Worm (Caenorhabditis elegans): ENCODE results near the gene decr-1.2.
A peak's percentile ranks its signal among the peaks of the same experiment; 100 is the strongest.

Gene decr-1.2

DNA sequence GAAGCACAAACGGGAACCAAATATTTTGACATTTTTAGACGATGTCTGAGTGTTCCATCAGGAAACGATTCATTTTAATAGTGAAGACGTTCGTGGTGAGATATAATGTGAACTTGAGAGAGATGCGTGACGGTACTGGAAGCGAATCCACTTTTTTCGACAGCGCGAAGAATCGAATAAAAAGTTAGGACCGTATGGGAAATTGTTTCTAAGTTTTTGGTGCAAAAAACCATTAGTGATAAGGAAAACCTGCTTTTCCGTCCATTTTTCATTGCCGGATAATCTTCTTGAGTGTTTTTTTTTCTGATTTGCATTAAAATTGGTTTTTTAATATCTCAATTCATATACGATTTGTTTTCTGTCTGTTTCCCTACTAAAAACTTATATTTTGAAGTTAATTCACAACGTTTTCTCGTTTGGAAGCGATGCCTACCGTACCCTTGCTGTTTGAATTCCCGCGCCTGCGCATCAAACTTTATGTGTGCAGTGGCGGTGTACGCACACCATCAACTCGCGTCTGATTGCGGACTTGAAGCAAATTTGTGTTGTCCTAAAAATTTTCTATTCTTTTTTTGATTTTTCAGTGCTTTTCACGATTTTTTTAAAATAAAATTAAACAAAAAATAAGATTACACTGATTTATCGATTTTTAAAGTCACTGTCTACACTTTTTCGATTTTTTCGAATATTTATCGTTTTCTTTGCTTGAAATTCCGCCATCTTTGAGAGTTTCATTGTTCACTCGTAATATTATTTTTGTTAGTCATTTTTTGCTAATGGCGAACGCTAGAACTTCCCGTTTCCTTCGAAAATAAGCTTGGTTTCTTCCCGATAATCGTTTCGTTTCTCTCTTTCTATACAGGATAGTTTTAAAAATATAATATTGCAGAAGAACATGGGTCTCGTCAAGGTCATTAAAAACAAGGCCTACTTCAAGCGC lies 23.9 kb downstream of the decr-1.2 start, which contains the start of the genes col-38 and rpl-5 (continued):
- peak; percentile 27 for TF ChIP-seq che-1 (tag; optimal IDR thresholded peaks at IDR 0.05)
- TF ChIP-seq pros-1 (tag; optimal IDR thresholded peaks at IDR 0.05): peak; percentile 10
- peak; percentile 65 for TF ChIP-seq tbx-2 (tag; optimal IDR thresholded peaks at IDR 0.05)
- TF ChIP-seq ceh-48 (tag; optimal IDR thresholded peaks at IDR 0.05): peak; percentile 0
- TF ChIP-seq zip-5 (tag; optimal IDR thresholded peaks at IDR 0.05): no peak
- peak; percentile 48 for TF ChIP-seq ref-2 (tag; optimal IDR thresholded peaks at IDR 0.05)
- TF ChIP-seq tbx-7 (tag; optimal IDR thresholded peaks at IDR 0.05): no peak
- peak; percentile 56 for TF ChIP-seq unc-55 (GFP tag; optimal IDR thresholded peaks at IDR 0.05)
- no peak for TF ChIP-seq sox-4 (tag; optimal IDR thresholded peaks at IDR 0.05)
- TF ChIP-seq ceh-19 (GFP tag; optimal IDR thresholded peaks at IDR 0.05): no peak
- TF ChIP-seq odd-2 (tag; optimal IDR thresholded peaks at IDR 0.05): no peak
- no peak for TF ChIP-seq ceh-9 (tag; optimal IDR thresholded peaks at IDR 0.05)
- TF ChIP-seq ceh-2 (tag; optimal IDR thresholded peaks at IDR 0.05): no peak
- peak; percentile 66 for TF ChIP-seq ceh-34 (tag; optimal IDR thresholded peaks at IDR 0.05)
- peak; percentile 77 for TF ChIP-seq ceh-18 (tag; optimal IDR thresholded peaks at IDR 0.05)
- no peak for TF ChIP-seq K02D7.2 (tag; optimal IDR thresholded peaks at IDR 0.05)
- TF ChIP-seq dmd-4 (tag; optimal IDR thresholded peaks at IDR 0.05; ENCODE audit: borderline replicate concordance): no peak
- TF ChIP-seq elt-2 (tag; optimal IDR thresholded peaks at IDR 0.05): peak; percentile 64
- no peak for TF ChIP-seq pha-2 (tag; optimal IDR thresholded peaks at IDR 0.05)
- TF ChIP-seq pqm-1 (tag; optimal IDR thresholded peaks at IDR 0.05): no peak
- no peak for TF ChIP-seq eyg-1 (tag; optimal IDR thresholded peaks at IDR 0.05)
- TF ChIP-seq nhr-11 (tag; optimal IDR thresholded peaks at IDR 0.05): no peak
- no peak for TF ChIP-seq syd-9 (tag; optimal IDR thresholded peaks at IDR 0.05)
- TF ChIP-seq unc-42 (tag; optimal IDR thresholded peaks at IDR 0.05): peak; percentile 67
- no peak for TF ChIP-seq mec-3 (tag; optimal IDR thresholded peaks at IDR 0.05; ENCODE audit: borderline replicate concordance)
- peak; percentile 87 for TF ChIP-seq nfya-1 (tag; optimal IDR thresholded peaks at IDR 0.05)
- no peak for TF ChIP-seq hlh-15 (tag; optimal IDR thresholded peaks at IDR 0.05)
- TF ChIP-seq ceh-31 (tag; optimal IDR thresholded peaks at IDR 0.05): peak; percentile 74
- peak; percentile 29 for TF ChIP-seq ttx-3 (tag; optimal IDR thresholded peaks at IDR 0.05)
- TF ChIP-seq sdc-2 (tag; optimal IDR thresholded peaks at IDR 0.05): no peak

- TF ChIP-seq tbx-2 (tag; optimal IDR thresholded peaks at IDR 0.05): no peak
- TF ChIP-seq ceh-18 (tag; optimal IDR thresholded peaks at IDR 0.05): no peak
- no peak for TF ChIP-seq pax-1 (tag; optimal IDR thresholded peaks at IDR 0.05)
- TF ChIP-seq eyg-1 (tag; optimal IDR thresholded peaks at IDR 0.05): no peak
- TF ChIP-seq sox-2 (GFP tag; IDR thresholded peaks at IDR 0.05): no peak
- TF ChIP-seq T23F11.4 (GFP tag; optimal IDR thresholded peaks at IDR 0.05): no peak
- no peak for TF ChIP-seq rnt-1 (tag; optimal IDR thresholded peaks at IDR 0.05)
- no peak for TF ChIP-seq F13H6.1 (tag; optimal IDR thresholded peaks at IDR 0.05)
- TF ChIP-seq gmeb-2 (tag; optimal IDR thresholded peaks at IDR 0.05): no peak
- TF ChIP-seq pat-9 (tag; optimal IDR thresholded peaks at IDR 0.05): no peak
- no peak for TF ChIP-seq ceh-14 (tag; optimal IDR thresholded peaks at IDR 0.05)
- TF ChIP-seq lin-11 (tag; optimal IDR thresholded peaks at IDR 0.05): no peak
- no peak for TF ChIP-seq madf-2 (tag; optimal IDR thresholded peaks at IDR 0.05)
- no peak for TF ChIP-seq npax-4 (tag; optimal IDR thresholded peaks at IDR 0.05)
- no peak for TF ChIP-seq hlh-6 (tag; optimal IDR thresholded peaks at IDR 0.05)
- no peak for TF ChIP-seq ceh-22 (tag; optimal IDR thresholded peaks at IDR 0.05)
Measured at ce11 chrII:8570977-8571376, 25.6 kb downstream of the decr-1.2 start, which contains the start of gene bcs-1. Gene bcs-1 (plus strand): TSS chrII:8571085.

All from whole organism, late embryonic.